Fruit fly (Drosophila melanogaster) whole organism, embryonic: Measurements from ENCODE around the gene CG31205.

Experiments
- Asciz ChIP-seq: fragments of 200-800 bp; sonication (Bioruptor generic); optimal IDR thresholded peaks from 2 replicates; lab custom pipeline; 2017; ENCODE audit warnings: missing biosample characterization, mild to moderate bottlenecking, missing genetic modification characterization, missing genetic modification reagents
- BEAF-32 ChIP-seq: fragments of 200-800 bp; sonication (Bioruptor generic); optimal IDR thresholded peaks from 3 replicates; lab custom pipeline; 2017; ENCODE audit warnings: missing biosample characterization, missing genetic modification characterization, mild to moderate bottlenecking, moderate library complexity, missing genetic modification reagents
- Bgb ChIP-seq: fragments of 200-800 bp; sonication (Bioruptor generic); IDR thresholded peaks from 2 replicates; pipeline ENCODE4 v1.3.6; 2022; ENCODE audit warnings: missing biosample characterization, missing genetic modification characterization; ENCODE audit not compliant: partially characterized antibody
- CG11247 ChIP-seq: fragments of 200-800 bp; sonication (Bioruptor generic); IDR thresholded peaks from 2 replicates; pipeline ENCODE4 v1.3.6; 2022; ENCODE audit warnings: missing biosample characterization, missing genetic modification characterization
- CG12659 ChIP-seq: fragments of 200-800 bp; sonication (Bioruptor generic); optimal IDR thresholded peaks from 3 replicates; lab custom pipeline; 2017; ENCODE audit warnings: mild to moderate bottlenecking, missing biosample characterization, missing genetic modification reagents, missing genetic modification characterization
- CG13424 ChIP-seq: fragments of 200-800 bp; sonication (Bioruptor generic); optimal IDR thresholded peaks from 2 replicates; lab custom pipeline; 2019; ENCODE audit warnings: missing biosample characterization, mild to moderate bottlenecking, missing genetic modification characterization, moderate library complexity
- CG15479 ChIP-seq: fragments of 200-800 bp; sonication (Bioruptor generic); optimal IDR thresholded peaks from 3 replicates; lab custom pipeline; 2019; ENCODE audit warnings: missing biosample characterization, mild to moderate bottlenecking, missing genetic modification characterization, moderate library complexity
- CG2120 ChIP-seq: fragments of 200-800 bp; sonication (Bioruptor generic); optimal IDR thresholded peaks from 3 replicates; lab custom pipeline; 2016; ENCODE audit warnings: missing biosample characterization, missing genetic modification characterization
- CG3281 ChIP-seq: fragments of 200-800 bp; sonication (Bioruptor generic); optimal IDR thresholded peaks from 3 replicates; lab custom pipeline; 2017; ENCODE audit warnings: missing biosample characterization, mild to moderate bottlenecking, missing genetic modification characterization
- CG3838 ChIP-seq: fragments of 200-800 bp; sonication (Bioruptor generic); optimal IDR thresholded peaks from 3 replicates; lab custom pipeline; 2016; ENCODE audit warnings: missing biosample characterization, missing genetic modification characterization
- CG6813 ChIP-seq: fragments of 200-800 bp; sonication (Bioruptor generic); optimal IDR thresholded peaks from 2 replicates; lab custom pipeline; 2017; ENCODE audit warnings: missing biosample characterization, missing genetic modification characterization, mild to moderate bottlenecking, moderate library complexity, missing genetic modification reagents
- CG6854 ChIP-seq: fragments of 200-800 bp; sonication (Bioruptor generic); optimal IDR thresholded peaks from 3 replicates; lab custom pipeline; 2017; ENCODE audit warnings: missing biosample characterization, mild to moderate bottlenecking, missing genetic modification characterization
- CG9797 ChIP-seq: fragments of 200-800 bp; sonication (Bioruptor generic); optimal IDR thresholded peaks from 3 replicates; lab custom pipeline; 2018; ENCODE audit warnings: missing biosample characterization, mild to moderate bottlenecking, missing genetic modification characterization
- D19A ChIP-seq: fragments of 200-800 bp; optimal IDR thresholded peaks from 3 replicates; lab custom pipeline; 2019; ENCODE audit warnings: missing biosample characterization, mild to moderate bottlenecking, missing genetic modification characterization, moderate library complexity
- Dfd ChIP-seq, 2 experiments: fragments of >200 bp; optimal IDR thresholded peaks; 2 replicates each; lab custom pipeline; 2017; ENCODE audit warnings: missing biosample characterization in 2 of 2, missing genetic modification characterization in 2 of 2
- Drgx ChIP-seq: fragments of 200-800 bp; sonication (Bioruptor generic); IDR thresholded peaks from 2 replicates; pipeline ENCODE4 v1.3.6; 2022; ENCODE audit warnings: missing biosample characterization, missing genetic modification characterization
- Ets65A ChIP-seq: fragments of 200-800 bp; sonication (Bioruptor generic); peaks from one replicate; lab custom pipeline; 2016; ENCODE audit warnings: missing biosample characterization, missing genetic modification characterization
- HmgD ChIP-seq: fragments of 200-800 bp; sonication (Bioruptor generic); optimal IDR thresholded peaks from 3 replicates; lab custom pipeline; 2016; ENCODE audit warnings: missing biosample characterization, missing genetic modification characterization
- Max ChIP-seq: fragments of 200-800 bp; sonication (Bioruptor generic); optimal IDR thresholded peaks from 2 replicates; lab custom pipeline; 2016; ENCODE audit warnings: missing biosample characterization, mild to moderate bottlenecking, missing genetic modification characterization
- Med ChIP-seq: fragments of 200-800 bp; sonication (Bioruptor generic); peaks from one replicate; lab custom pipeline; 2016; ENCODE audit warnings: missing biosample characterization, missing genetic modification characterization, mild to moderate bottlenecking, inconsistent platforms, moderate library complexity
- Meics ChIP-seq: fragments of 200-800 bp; sonication (Bioruptor generic); optimal IDR thresholded peaks from 2 replicates; lab custom pipeline; 2017; ENCODE audit warnings: missing biosample characterization, mild to moderate bottlenecking, missing genetic modification characterization
- Mrtf ChIP-seq: fragments of 200-800 bp; sonication (Bioruptor generic); IDR thresholded peaks from 3 replicates; pipeline ENCODE4 v1.3.6; 2022; ENCODE audit warnings: missing biosample characterization, missing genetic modification characterization
- NC2α ChIP-seq: fragments of 200-800 bp; sonication (Bioruptor generic); optimal IDR thresholded peaks from 2 replicates; lab custom pipeline; 2016; ENCODE audit warnings: missing biosample characterization, missing genetic modification characterization
- Oli ChIP-seq: fragments of 200-800 bp; sonication (Bioruptor generic); optimal IDR thresholded peaks from 2 replicates; lab custom pipeline; 2018; ENCODE audit warnings: missing biosample characterization, mild to moderate bottlenecking, missing genetic modification characterization, moderate library complexity
- Poxn ChIP-seq: fragments of 200-800 bp; sonication (Bioruptor generic); IDR thresholded peaks from 2 replicates; pipeline ENCODE4 v1.3.6; 2022; ENCODE audit warnings: missing biosample characterization, missing genetic modification characterization
- Sin3A ChIP-seq: fragments of >200 bp; optimal IDR thresholded peaks from 2 replicates; lab custom pipeline; 2018
- caup ChIP-seq: fragments of 200-800 bp; sonication (Bioruptor generic); optimal IDR thresholded peaks from 3 replicates; lab custom pipeline; 2017; ENCODE audit warnings: missing biosample characterization, mild to moderate bottlenecking, missing genetic modification characterization, moderate library complexity; ENCODE audit not compliant: severe bottlenecking
- corto ChIP-seq: fragments of 200-800 bp; sonication (Bioruptor generic); optimal IDR thresholded peaks from 2 replicates; lab custom pipeline; 2016; ENCODE audit warnings: missing biosample characterization, mild to moderate bottlenecking, missing genetic modification characterization, moderate library complexity
- crp ChIP-seq, 2 experiments: fragments of 200-800 bp; sonication (Bioruptor generic); optimal IDR thresholded peaks; 2 replicates in 1 of 2; 3 replicates in 1 of 2; lab custom pipeline; 2017; ENCODE audit warnings: missing biosample characterization in 2 of 2, missing genetic modification characterization in 2 of 2, mild to moderate bottlenecking in 1 of 2, moderate library complexity in 1 of 2
- exex ChIP-seq: fragments of 200-800 bp; sonication (Bioruptor generic); optimal IDR thresholded peaks from 4 replicates; lab custom pipeline; 2018; ENCODE audit warnings: missing biosample characterization, mild to moderate bottlenecking, missing genetic modification characterization, moderate library complexity
- eyg ChIP-seq: fragments of 200-800 bp; sonication (Bioruptor generic); optimal IDR thresholded peaks from 3 replicates; lab custom pipeline; 2016; ENCODE audit warnings: missing biosample characterization, missing genetic modification characterization
- gcm ChIP-seq: fragments of 200-800 bp; sonication (Bioruptor generic); optimal IDR thresholded peaks from 2 replicates; lab custom pipeline; 2019; ENCODE audit warnings: missing biosample characterization, mild to moderate bottlenecking, missing genetic modification characterization, moderate library complexity
- gem ChIP-seq: fragments of 200-800 bp; sonication (Bioruptor generic); optimal IDR thresholded peaks from 2 replicates; lab custom pipeline; 2019; ENCODE audit warnings: missing biosample characterization, mild to moderate bottlenecking, missing genetic modification characterization, moderate library complexity
- grau ChIP-seq: fragments of 200-800 bp; optimal IDR thresholded peaks from 3 replicates; lab custom pipeline; 2019; ENCODE audit warnings: missing biosample characterization, mild to moderate bottlenecking, missing genetic modification characterization, moderate library complexity
- gsb ChIP-seq: fragments of 200-800 bp; sonication (Bioruptor generic); IDR thresholded peaks from 2 replicates; pipeline ENCODE4 v1.3.6; 2022; ENCODE audit warnings: missing biosample characterization, missing genetic modification characterization
- insv ChIP-seq, 2 experiments: fragments of 200-800 bp; sonication (Bioruptor generic); optimal IDR thresholded peaks; 3 replicates each; lab custom pipeline; 2016 to 2018; ENCODE audit warnings: missing biosample characterization in 2 of 2, missing genetic modification characterization in 2 of 2
- jigr1 ChIP-seq: fragments of 200-800 bp; sonication (Bioruptor generic); IDR thresholded peaks from 3 replicates; pipeline ENCODE4 v1.3.6; 2022; ENCODE audit warnings: missing biosample characterization, missing genetic modification characterization
- lbe ChIP-seq: fragments of 200-800 bp; sonication (Bioruptor generic); optimal IDR thresholded peaks from 2 replicates; lab custom pipeline; 2016; ENCODE audit warnings: missing biosample characterization, mild to moderate bottlenecking, missing genetic modification characterization
- lilli ChIP-seq: fragments of 200-800 bp; sonication (Bioruptor generic); optimal IDR thresholded peaks from 3 replicates; lab custom pipeline; 2016; ENCODE audit warnings: missing biosample characterization, missing genetic modification characterization
- sens-2 ChIP-seq: fragments of 200-800 bp; sonication (Bioruptor generic); IDR thresholded peaks from 2 replicates; pipeline ENCODE4 v1.3.6; 2022; ENCODE audit warnings: missing biosample characterization, missing genetic modification characterization
- sima ChIP-seq: fragments of 200-800 bp; sonication (Bioruptor generic); optimal IDR thresholded peaks from 2 replicates; lab custom pipeline; 2016; ENCODE audit warnings: missing biosample characterization, missing genetic modification characterization
- so ChIP-seq: fragments of 200-800 bp; sonication (Bioruptor generic); IDR thresholded peaks from 3 replicates; pipeline ENCODE4 v1.3.6; 2022; ENCODE audit warnings: missing biosample characterization, missing genetic modification characterization
- tin ChIP-seq: fragments of 200-800 bp; sonication (Bioruptor generic); optimal IDR thresholded peaks from 3 replicates; lab custom pipeline; 2016; ENCODE audit warnings: missing biosample characterization, missing genetic modification characterization
- twi ChIP-seq: fragments of 200-800 bp; optimal IDR thresholded peaks from 2 replicates; lab custom pipeline; 2019; ENCODE audit warnings: missing biosample characterization, mild to moderate bottlenecking, missing genetic modification characterization, moderate library complexity
- unpg ChIP-seq: fragments of 200-800 bp; sonication (Bioruptor generic); optimal IDR thresholded peaks from 3 replicates; lab custom pipeline; 2018; ENCODE audit warnings: missing biosample characterization, mild to moderate bottlenecking, missing genetic modification characterization, moderate library complexity
- zen2 ChIP-seq: fragments of 200-800 bp; sonication (Bioruptor generic); IDR thresholded peaks from 3 replicates; pipeline ENCODE4 v1.3.6; 2022; ENCODE audit warnings: missing biosample characterization, missing genetic modification characterization; ENCODE audit not compliant: partially characterized antibody
- zf30C ChIP-seq: fragments of 200-800 bp; sonication (Bioruptor generic); optimal IDR thresholded peaks from 3 replicates; lab custom pipeline; 2018; ENCODE audit warnings: missing biosample characterization, mild to moderate bottlenecking, missing genetic modification characterization

Gene CG31205

dm6 chr3R:20765302-20766155, 34.1 kb downstream of the CG31205 start:
- peak; percentile 77 for TF ChIP-seq lbe (GFP tag; lab: Kevin White, UChicago)
- TF ChIP-seq Ets65A (GFP tag; lab: Kevin White, UChicago), result peak; percentile 70
- TF ChIP-seq Sin3A (lab: Kevin White, UChicago), result no peak
- TF ChIP-seq CG3281 (GFP tag; lab: Kevin White, UChicago), result no peak
- TF ChIP-seq Drgx, result peak; percentile 58
- peak; percentile 70 for TF ChIP-seq CG15479 (GFP tag; lab: Kevin White, UChicago)
- TF ChIP-seq Med (GFP tag; lab: Kevin White, UChicago), result peak; percentile 48

DNA sequence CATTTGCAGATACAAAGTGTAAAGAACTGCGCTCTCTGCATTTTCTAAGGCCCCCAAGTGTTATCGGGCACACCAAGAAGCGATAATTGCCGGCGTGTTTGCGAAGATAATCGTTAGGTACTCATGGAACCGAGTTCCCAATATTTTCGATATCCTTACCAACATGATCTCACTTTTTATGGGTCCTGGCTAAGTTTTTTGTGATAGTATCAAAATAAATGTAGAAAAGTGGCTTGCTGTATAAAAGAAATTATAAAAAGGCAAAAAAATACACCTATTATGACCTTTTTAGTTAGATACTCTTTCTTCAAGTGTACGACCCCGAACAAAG, 34.7 kb downstream of the CG31205 start:
- TF ChIP-seq HmgD (GFP tag; lab: Kevin White, UChicago) (no peak), CG3838 (GFP tag; lab: Kevin White, UChicago) (no peak), gsb (GFP tag; lab: Robert Waterston, UW) (no peak), crp (GFP tag; optimal IDR thresholded peaks at IDR 0.05; lab: Kevin White, UChicago) (no peak), Bgb (no peak), D19A (tag; lab: Kevin White, UChicago) (no peak), CG6854 (GFP tag; lab: Kevin White, UChicago) (no peak), Asciz (no peak), Meics (GFP tag; lab: Kevin White, UChicago) (no peak), Oli (tag; lab: Kevin White, UChicago) (no peak), NC2α (GFP tag; lab: Kevin White, UChicago) (no peak), unpg (no peak), sens-2 (GFP tag; lab: Robert Waterston, UW) (no peak), eyg (no peak), gcm (no peak), caup (no peak)

DNA sequence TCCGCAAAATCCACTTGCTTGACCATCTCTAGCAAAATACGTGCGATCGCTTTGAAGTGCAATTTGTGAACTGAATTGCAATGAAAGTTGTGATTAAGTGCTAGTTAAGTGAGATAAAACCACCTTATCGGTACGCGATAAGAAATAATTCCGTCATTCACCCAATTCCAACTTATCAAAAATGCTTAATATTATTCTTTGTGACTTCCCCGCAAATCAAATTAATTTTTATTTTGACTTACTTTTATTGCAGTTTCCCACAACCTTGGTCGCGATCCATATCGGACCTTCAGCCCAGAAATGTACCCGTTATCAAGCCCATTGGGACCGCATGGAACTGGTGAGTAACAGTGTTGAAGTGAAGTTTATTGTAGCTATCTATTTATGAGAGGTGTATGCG, 41.1 kb downstream of the CG31205 start, which contains the start of gene Takl1:
Gene Takl1 (minus strand): TSS at position 59 of the 400 bp plus-strand sequence.
- TF ChIP-seq insv (GFP tag; optimal IDR thresholded peaks at IDR 0.05; lab: Kevin White, UChicago), result no peak
- TF ChIP-seq jigr1 (GFP tag; lab: Robert Waterston, UW), result no peak
- no peak for TF ChIP-seq gem (tag; lab: Kevin White, UChicago)
- no peak for TF ChIP-seq grau
- TF ChIP-seq CG9797, result no peak
- TF ChIP-seq Dfd (GFP tag; optimal IDR thresholded peaks at IDR 0.05; lab: Kevin White, UChicago), result no peak
- TF ChIP-seq corto (GFP tag; lab: Kevin White, UChicago), result peak; percentile 23
- no peak for TF ChIP-seq Poxn

dm6 chr3R:20773174-20773573, 41.7 kb downstream of the CG31205 start:
- TF ChIP-seq lilli (GFP tag; lab: Kevin White, UChicago), result no peak
- TF ChIP-seq Mrtf (GFP tag; lab: Robert Waterston, UW), result no peak
- peak; percentile 19 for TF ChIP-seq zf30C (GFP tag; lab: Kevin White, UChicago)
- TF ChIP-seq CG13424, result no peak
- no peak for TF ChIP-seq Max
- TF ChIP-seq CG6813 (GFP tag; lab: Kevin White, UChicago), result no peak
- TF ChIP-seq so (GFP tag; lab: Robert Waterston, UW), result no peak
- no peak for TF ChIP-seq CG12659 (GFP tag; lab: Kevin White, UChicago)
- peak; percentile 26; the same call in 1 of the 2 replicates for TF ChIP-seq Drgx
- no peak for TF ChIP-seq BEAF-32
- no peak for TF ChIP-seq CG2120 (GFP tag; lab: Kevin White, UChicago)
- no peak for TF ChIP-seq zen2 (GFP tag; lab: Robert Waterston, UW)
- TF ChIP-seq CG11247 (GFP tag; lab: Robert Waterston, UW), result no peak
- no peak for TF ChIP-seq tin
- TF ChIP-seq twi, result peak; percentile 53
- no peak for TF ChIP-seq sima (GFP tag; lab: Kevin White, UChicago)
- TF ChIP-seq exex (tag; lab: Kevin White, UChicago), result no peak
